Fruit fly (Drosophila melanogaster): ENCODE measurements around the gene Dpm3.
A peak's percentile ranks its signal among the peaks of the same experiment; 100 is the strongest.

Gene Dpm3

DNA sequence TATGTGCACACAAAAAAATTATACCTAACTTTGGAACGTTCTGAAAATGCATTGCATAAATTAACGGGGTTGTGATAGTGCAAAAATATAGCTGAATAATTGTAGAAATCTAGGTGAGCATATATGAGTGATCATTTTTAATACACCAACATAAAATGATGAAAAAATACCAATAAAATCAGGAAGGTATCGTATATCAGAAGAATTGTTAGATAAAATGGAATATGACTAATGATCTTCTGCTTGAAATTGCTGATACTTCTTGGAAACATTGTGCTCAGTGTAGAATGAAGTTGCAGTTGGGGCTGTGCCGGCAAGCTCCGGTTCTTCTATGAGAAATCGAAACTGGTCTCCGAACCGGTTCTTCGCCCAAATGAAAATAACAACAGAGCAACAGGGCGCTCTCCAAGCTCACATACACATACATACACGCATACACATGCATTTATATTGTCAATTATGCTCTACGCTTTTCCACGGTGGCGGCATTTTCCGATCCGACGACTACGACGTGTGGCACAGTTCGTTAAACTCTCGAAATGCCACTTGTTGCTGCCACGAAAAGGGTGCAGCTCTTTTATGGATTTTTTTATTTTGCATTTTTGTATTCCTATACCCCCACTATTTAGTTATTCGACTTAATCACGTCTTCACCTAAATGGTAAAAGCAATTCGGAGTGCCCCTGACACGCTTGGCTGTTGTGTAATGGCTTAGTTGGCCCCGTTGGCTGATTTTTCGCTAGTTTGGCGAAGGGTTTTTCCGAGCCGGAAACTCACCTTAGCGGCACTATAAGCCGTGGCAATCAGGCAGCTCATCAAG, 1.7 kb downstream of the Dpm3 start:
- TF ChIP-seq kay (GFP tag; ENCODE audit: borderline replicate concordance), result no peak
- peak; percentile 64 for TF ChIP-seq Crg-1 (GFP tag; optimal IDR thresholded peaks at IDR 0.05)
- no peak for TF ChIP-seq cnc (optimal IDR thresholded peaks at IDR 0.05)
- TF ChIP-seq tj (GFP tag; optimal IDR thresholded peaks at IDR 0.05), result peak; percentile 71
- TF ChIP-seq CG14711 (tag; optimal IDR thresholded peaks at IDR 0.05), result peak; percentile 63
- peak; percentile 71 for TF ChIP-seq CG11617 (GFP tag; optimal IDR thresholded peaks at IDR 0.05)
- TF ChIP-seq CG7045 (GFP tag; optimal IDR thresholded peaks at IDR 0.05), result peak; percentile 55
- peak; percentile 27 for TF ChIP-seq CG1620 (GFP tag; optimal IDR thresholded peaks at IDR 0.05)
- TF ChIP-seq pad (GFP tag; optimal IDR thresholded peaks at IDR 0.05), result peak; percentile 38
- TF ChIP-seq CG12768 (GFP tag; optimal IDR thresholded peaks at IDR 0.05), result no peak
- TF ChIP-seq Clk (GFP tag; optimal IDR thresholded peaks at IDR 0.05), result no peak
- TF ChIP-seq CG5204 (GFP tag; optimal IDR thresholded peaks at IDR 0.05), result peak; percentile 55
- TF ChIP-seq bab1 (GFP tag; optimal IDR thresholded peaks at IDR 0.05), result peak; percentile 79
- peak; percentile 37 for TF ChIP-seq Hr96 (GFP tag; optimal IDR thresholded peaks at IDR 0.05)
- TF ChIP-seq CG7101 (tag; optimal IDR thresholded peaks at IDR 0.05), result peak; percentile 68
- no peak for TF ChIP-seq cic (GFP tag; optimal IDR thresholded peaks at IDR 0.05)
- peak; percentile 55 for TF ChIP-seq ovo (GFP tag; optimal IDR thresholded peaks at IDR 0.05)
- TF ChIP-seq CG33017 (tag; optimal IDR thresholded peaks at IDR 0.05), result peak; percentile 5

DNA sequence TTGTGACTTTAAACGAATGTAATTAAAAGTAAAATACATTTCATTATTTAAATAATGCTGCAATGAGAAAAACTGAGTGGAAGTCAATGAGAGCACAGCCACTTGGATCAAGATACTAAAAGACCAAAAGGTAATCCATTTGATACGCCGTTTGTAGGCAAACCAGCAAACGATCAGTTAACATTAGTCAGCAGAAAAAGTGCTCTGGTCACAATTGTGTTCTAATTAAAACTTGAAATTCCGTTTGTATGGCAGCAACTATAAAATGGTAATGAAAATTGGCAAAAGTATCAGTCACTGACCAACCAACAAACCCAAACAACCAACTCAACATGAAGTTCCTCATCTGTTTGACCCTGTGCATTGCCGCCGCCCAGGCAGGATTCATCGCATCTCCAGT, 5.3 kb downstream of the Dpm3 start, which contains the start of gene CG14377:
Gene CG14377, plus strand, starts transcription at position 301 of the 400 bp plus-strand sequence.
- TF ChIP-seq CG14711 (tag; optimal IDR thresholded peaks at IDR 0.05) (no peak), CG11617 (GFP tag; optimal IDR thresholded peaks at IDR 0.05) (no peak), cnc (optimal IDR thresholded peaks at IDR 0.05) (no peak), Crg-1 (GFP tag; optimal IDR thresholded peaks at IDR 0.05) (no peak), cic (GFP tag; optimal IDR thresholded peaks at IDR 0.05) (no peak), CG5204 (GFP tag; optimal IDR thresholded peaks at IDR 0.05) (no peak), CG33017 (tag; optimal IDR thresholded peaks at IDR 0.05) (no peak), toe (GFP tag; optimal IDR thresholded peaks at IDR 0.05) (no peak), tj (GFP tag; optimal IDR thresholded peaks at IDR 0.05) (no peak), CG7045 (GFP tag; optimal IDR thresholded peaks at IDR 0.05) (no peak), Mnt (GFP tag; optimal IDR thresholded peaks at IDR 0.05) (no peak), Hr96 (GFP tag; optimal IDR thresholded peaks at IDR 0.05) (no peak)

DNA sequence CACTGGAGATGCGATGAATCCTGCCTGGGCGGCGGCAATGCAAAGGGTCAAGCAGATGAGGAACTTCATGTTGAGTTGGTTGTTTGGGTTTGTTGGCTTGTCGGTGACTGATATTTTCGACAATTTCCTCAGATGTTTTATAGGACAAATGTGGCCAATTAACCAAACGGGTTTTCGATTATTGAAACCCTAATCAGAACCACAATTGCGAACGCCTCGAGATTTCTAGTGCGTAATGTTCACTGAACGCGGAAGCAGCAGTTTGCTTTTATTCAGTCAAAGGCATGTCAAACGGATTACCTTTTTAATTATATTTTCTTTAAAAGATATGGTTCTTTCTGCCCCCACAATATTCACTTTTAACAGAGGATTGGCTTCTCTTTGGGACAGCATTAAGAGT, 5.8 kb downstream of the Dpm3 start, which contains the start of gene CG14374:
Gene CG14374, minus strand, starts transcription at position 101 of the 400 bp plus-strand sequence.
- no peak for TF ChIP-seq Mnt (GFP tag; optimal IDR thresholded peaks at IDR 0.05)

DNA sequence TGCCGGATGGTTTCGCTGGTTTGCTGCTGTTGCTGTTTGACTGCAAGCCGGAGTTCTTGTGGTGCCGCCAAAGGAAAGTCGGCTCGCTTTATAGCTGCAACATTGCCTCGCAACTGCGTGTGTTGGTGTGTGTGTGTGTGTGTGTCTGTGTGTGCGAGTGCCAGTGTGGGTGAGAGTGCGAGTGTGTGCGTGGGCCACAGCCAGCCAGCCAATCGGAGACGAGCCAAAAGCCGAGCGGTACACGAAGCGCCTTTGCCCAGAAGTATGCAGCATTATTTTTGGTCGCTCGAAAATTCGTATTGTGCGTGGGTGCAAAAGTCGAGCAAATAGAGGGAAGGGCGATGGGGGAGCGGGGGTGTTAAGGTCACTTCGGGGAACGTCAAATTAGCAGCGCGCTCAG, 7.7 kb downstream of the Dpm3 start, which contains the start of gene CCHa2:
Gene CCHa2, minus strand, starts transcription at position 65 of the 400 bp plus-strand sequence.
- no peak for TF ChIP-seq CG7045 (GFP tag; optimal IDR thresholded peaks at IDR 0.05)

DNA sequence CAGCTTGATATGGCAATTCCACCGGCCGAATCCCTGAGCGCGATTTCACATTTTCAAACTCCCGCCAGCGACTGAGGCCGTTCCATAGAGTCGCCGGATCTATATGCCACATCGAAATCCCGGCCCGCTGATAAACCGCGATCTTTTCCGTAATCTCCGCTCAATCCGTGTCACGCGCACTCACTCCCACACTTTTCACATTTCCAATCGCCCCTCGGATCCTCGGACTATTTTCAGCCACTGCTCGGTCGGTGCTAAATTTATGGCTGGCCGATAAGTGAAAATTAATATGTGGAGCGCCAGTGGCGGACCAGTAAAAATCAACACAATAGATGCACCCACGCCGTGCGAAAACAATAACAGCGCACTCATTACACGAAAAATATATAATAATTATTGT, 9.8 kb downstream of the Dpm3 start:
- TF ChIP-seq Clk (GFP tag; optimal IDR thresholded peaks at IDR 0.05) (no peak), CG14711 (tag; optimal IDR thresholded peaks at IDR 0.05) (no peak)

DNA sequence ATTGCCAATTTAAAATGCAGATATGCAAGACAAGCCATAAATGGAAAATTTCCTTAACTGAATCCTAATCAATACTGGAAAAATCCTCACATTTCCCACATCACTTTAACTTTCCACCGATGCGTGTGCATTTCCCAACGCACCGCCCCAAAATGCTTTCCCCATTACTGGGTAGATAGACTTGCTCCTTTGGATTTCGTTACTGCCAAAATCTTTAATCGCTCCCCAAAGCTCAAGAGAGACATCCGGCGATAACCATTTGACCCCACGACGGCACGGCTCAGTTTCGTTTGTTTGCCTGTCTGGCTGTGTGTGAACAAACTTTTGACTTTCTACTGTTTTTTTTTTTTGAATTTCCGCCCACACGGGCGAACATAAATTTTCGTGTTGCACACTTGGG, 12.4 kb downstream of the Dpm3 start:
- TF ChIP-seq Clk (GFP tag; optimal IDR thresholded peaks at IDR 0.05) (no peak), tj (GFP tag; optimal IDR thresholded peaks at IDR 0.05) (no peak), kay (GFP tag; ENCODE audit: borderline replicate concordance) (no peak), toe (GFP tag; optimal IDR thresholded peaks at IDR 0.05) (no peak), CG11617 (GFP tag; optimal IDR thresholded peaks at IDR 0.05) (no peak), CG7101 (tag; optimal IDR thresholded peaks at IDR 0.05) (no peak)

DNA sequence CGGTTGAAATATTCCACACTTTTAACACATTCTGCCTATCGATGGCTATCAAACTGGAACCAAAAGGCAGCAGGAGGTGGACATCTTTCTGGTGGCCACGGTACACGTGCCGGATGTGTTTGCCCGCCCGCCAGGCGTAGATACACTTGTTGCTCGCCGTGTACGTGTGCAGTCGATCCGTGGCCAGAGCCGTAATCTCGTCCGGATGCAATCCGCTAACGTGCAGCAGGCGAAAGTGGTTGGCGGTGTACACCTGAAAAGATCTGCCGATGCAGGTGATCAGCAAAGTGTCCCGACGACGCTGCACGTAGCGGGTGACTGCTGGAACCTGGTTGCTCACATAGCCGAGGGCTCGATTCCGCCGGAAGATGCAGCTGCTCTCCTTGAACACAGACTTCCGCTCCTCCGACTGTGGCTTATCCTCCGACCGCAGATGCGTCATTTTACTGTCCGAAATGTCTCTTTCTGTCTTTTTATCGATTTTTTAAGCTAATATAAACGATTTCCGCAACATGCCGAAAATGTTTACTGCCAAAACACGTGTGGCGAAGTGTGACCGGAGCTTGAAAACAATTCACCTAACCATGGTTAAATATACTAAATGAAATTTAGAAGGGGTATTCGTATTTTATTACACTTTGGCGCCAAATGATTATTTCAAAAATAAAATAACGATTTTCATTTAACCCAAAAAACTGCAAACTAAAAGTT, 14.5 kb downstream of the Dpm3 start, which contains the start of gene CG9799:
Gene CG9799, minus strand, starts transcription at position 550 of the 711 bp plus-strand sequence.
- TF ChIP-seq CG1620 (GFP tag; optimal IDR thresholded peaks at IDR 0.05) (no peak), kay (GFP tag; ENCODE audit: borderline replicate concordance) (no peak), bab1 (GFP tag; optimal IDR thresholded peaks at IDR 0.05) (peak; percentile 26), CG33017 (tag; optimal IDR thresholded peaks at IDR 0.05) (no peak), Mnt (GFP tag; optimal IDR thresholded peaks at IDR 0.05) (peak; percentile 99), Hr96 (GFP tag; optimal IDR thresholded peaks at IDR 0.05) (no peak)

Measured in whole organism, adult.